Fruit fly (Drosophila melanogaster) whole organism, embryonic: ENCODE measurements around the gene Nopp140.

ENCODE experiments used
- Adf1 ChIP-seq: fragments of 200-800 bp; sonication (Bioruptor generic); IDR thresholded peaks from 2 replicates; pipeline ENCODE4 v1.3.6; 2022; ENCODE audit warnings: missing biosample characterization, missing genetic modification characterization
- Antp ChIP-seq: fragments of 200-800 bp; sonication (Bioruptor generic); optimal IDR thresholded peaks from 3 replicates; lab custom pipeline; 2016; ENCODE audit warnings: missing biosample characterization, missing genetic modification characterization
- BtbVII ChIP-seq: fragments of 200-800 bp; sonication (Bioruptor generic); optimal IDR thresholded peaks from 3 replicates; lab custom pipeline; 2017; ENCODE audit warnings: missing biosample characterization, mild to moderate bottlenecking, missing genetic modification characterization
- C15 ChIP-seq: fragments of 200-800 bp; sonication (Bioruptor generic); IDR thresholded peaks from 3 replicates; pipeline ENCODE4 v1.3.6; 2022; ENCODE audit warnings: missing biosample characterization, missing genetic modification characterization
- CG12071 ChIP-seq: fragments of 200-800 bp; sonication (Bioruptor generic); optimal IDR thresholded peaks from 3 replicates; lab custom pipeline; 2018; ENCODE audit warnings: missing biosample characterization, mild to moderate bottlenecking, missing genetic modification characterization
- CG13123 ChIP-seq: fragments of 200-800 bp; sonication (Bioruptor generic); optimal IDR thresholded peaks from 2 replicates; lab custom pipeline; 2016; ENCODE audit warnings: missing biosample characterization, missing genetic modification characterization
- CG15696 ChIP-seq: fragments of 200-800 bp; sonication (Bioruptor generic); optimal IDR thresholded peaks from 2 replicates; lab custom pipeline; 2019; ENCODE audit warnings: missing biosample characterization, mild to moderate bottlenecking, missing genetic modification characterization, moderate library complexity
- CG1602 ChIP-seq: fragments of 200-800 bp; sonication (Bioruptor generic); optimal IDR thresholded peaks from 3 replicates; lab custom pipeline; 2016; ENCODE audit warnings: missing biosample characterization, missing genetic modification characterization
- CG17385 ChIP-seq: fragments of 200-800 bp; sonication (Bioruptor generic); optimal IDR thresholded peaks from 3 replicates; lab custom pipeline; 2018; ENCODE audit warnings: missing biosample characterization, mild to moderate bottlenecking, missing genetic modification characterization
- CG3065 ChIP-seq: fragments of 200-800 bp; sonication (Bioruptor generic); optimal IDR thresholded peaks from 2 replicates; lab custom pipeline; 2016; ENCODE audit warnings: missing biosample characterization, missing genetic modification characterization
- CG31365 ChIP-seq: fragments of 200-800 bp; sonication (Bioruptor generic); optimal IDR thresholded peaks from 2 replicates; lab custom pipeline; 2018; ENCODE audit warnings: missing biosample characterization, mild to moderate bottlenecking, missing genetic modification characterization
- CG32772 ChIP-seq: fragments of 200-800 bp; sonication (Bioruptor generic); IDR thresholded peaks from 2 replicates; pipeline ENCODE4 v1.3.6; 2022; ENCODE audit warnings: missing biosample characterization, missing genetic modification characterization
- CG4854 ChIP-seq: fragments of 200-800 bp; sonication (Bioruptor generic); optimal IDR thresholded peaks from 2 replicates; lab custom pipeline; 2016; ENCODE audit warnings: missing biosample characterization, missing genetic modification characterization, inconsistent platforms
- CG5245 ChIP-seq: fragments of 200-800 bp; sonication (Bioruptor generic); optimal IDR thresholded peaks from 3 replicates; lab custom pipeline; 2016; ENCODE audit warnings: missing biosample characterization, missing genetic modification characterization
- CG7928 ChIP-seq: fragments of 200-800 bp; sonication (Bioruptor generic); optimal IDR thresholded peaks from 2 replicates; lab custom pipeline; 2017; ENCODE audit warnings: missing biosample characterization, mild to moderate bottlenecking, missing genetic modification characterization
- CG7963 ChIP-seq: fragments of 200-800 bp; sonication (Bioruptor generic); IDR thresholded peaks from 3 replicates; pipeline ENCODE4 v1.3.6; 2022; ENCODE audit warnings: missing biosample characterization, missing genetic modification characterization; ENCODE audit not compliant: partially characterized antibody
- CG8765 ChIP-seq: fragments of 200-800 bp; sonication (Bioruptor generic); IDR thresholded peaks from 2 replicates; pipeline ENCODE4 v1.3.6; 2022; ENCODE audit warnings: missing biosample characterization, missing genetic modification characterization
- CG9727 ChIP-seq: fragments of 200-800 bp; sonication (Bioruptor generic); optimal IDR thresholded peaks from 3 replicates; lab custom pipeline; 2017; ENCODE audit warnings: missing biosample characterization, mild to moderate bottlenecking, missing genetic modification characterization
- CTCF ChIP-seq: fragments of 200-800 bp; sonication (Bioruptor generic); optimal IDR thresholded peaks from 2 replicates; lab custom pipeline; 2017; ENCODE audit warnings: missing biosample characterization, mild to moderate bottlenecking, missing genetic modification characterization, moderate library complexity
- E2f1 ChIP-seq: fragments of 200-800 bp; sonication (Bioruptor generic); IDR thresholded peaks from 2 replicates; pipeline ENCODE4 v1.3.6; 2022; ENCODE audit warnings: missing biosample characterization, missing genetic modification characterization
- H2.0 ChIP-seq: fragments of 200-800 bp; sonication (Bioruptor generic); IDR thresholded peaks from 2 replicates; pipeline ENCODE4 v1.3.6; 2022; ENCODE audit warnings: missing biosample characterization, missing genetic modification characterization
- HmgD ChIP-seq: fragments of 200-800 bp; sonication (Bioruptor generic); optimal IDR thresholded peaks from 3 replicates; lab custom pipeline; 2016; ENCODE audit warnings: missing biosample characterization, missing genetic modification characterization
- Hmr ChIP-seq: fragments of 200-800 bp; sonication (Bioruptor generic); optimal IDR thresholded peaks from 3 replicates; lab custom pipeline; 2017; ENCODE audit warnings: mild to moderate bottlenecking, missing biosample characterization, missing genetic modification reagents, missing genetic modification characterization
- Hr78 ChIP-seq, 2 experiments: fragments of 200-800 bp in 1 of 2; fragments of >200 bp in 1 of 2; sonication (Bioruptor generic) in 1 of 2; optimal IDR thresholded peaks; 2 replicates each; lab custom pipeline; 2017 to 2019; ENCODE audit warnings: missing biosample characterization in 2 of 2, missing genetic modification characterization in 2 of 2, mild to moderate bottlenecking in 1 of 2, moderate library complexity in 1 of 2
- Lhr ChIP-seq: fragments of 200-800 bp; sonication (Bioruptor generic); optimal IDR thresholded peaks from 3 replicates; lab custom pipeline; 2017; ENCODE audit warnings: mild to moderate bottlenecking, missing biosample characterization, missing genetic modification reagents, missing genetic modification characterization
- Mes4 ChIP-seq: fragments of 200-800 bp; sonication (Bioruptor generic); optimal IDR thresholded peaks from 2 replicates; lab custom pipeline; 2016; ENCODE audit warnings: missing biosample characterization, missing genetic modification characterization
- Poxn ChIP-seq: fragments of 200-800 bp; sonication (Bioruptor generic); IDR thresholded peaks from 2 replicates; pipeline ENCODE4 v1.3.6; 2022; ENCODE audit warnings: missing biosample characterization, missing genetic modification characterization
- Ptx1 ChIP-seq: fragments of 200-800 bp; sonication (Bioruptor generic); IDR thresholded peaks from 2 replicates; pipeline ENCODE4 v1.3.6; 2022; ENCODE audit warnings: missing biosample characterization, missing genetic modification characterization
- Sox100B ChIP-seq: fragments of 200-800 bp; sonication (Bioruptor generic); optimal IDR thresholded peaks from 3 replicates; lab custom pipeline; 2018; ENCODE audit warnings: missing biosample characterization, mild to moderate bottlenecking, missing genetic modification characterization
- Spps ChIP-seq: fragments of 200-800 bp; sonication (Bioruptor generic); optimal IDR thresholded peaks from 2 replicates; lab custom pipeline; 2018; ENCODE audit warnings: missing biosample characterization, mild to moderate bottlenecking, missing genetic modification characterization
- ac ChIP-seq: fragments of 200-800 bp; sonication (Bioruptor generic); optimal IDR thresholded peaks from 3 replicates; lab custom pipeline; 2017; ENCODE audit warnings: missing biosample characterization, mild to moderate bottlenecking, missing genetic modification characterization
- bbx ChIP-seq: fragments of 200-800 bp; sonication (Bioruptor generic); IDR thresholded peaks from 2 replicates; pipeline ENCODE4 v1.3.6; 2022; ENCODE audit warnings: missing biosample characterization, missing genetic modification characterization; ENCODE audit not compliant: partially characterized antibody
- cg ChIP-seq: fragments of 200-800 bp; sonication (Bioruptor generic); optimal IDR thresholded peaks from 3 replicates; lab custom pipeline; 2019; ENCODE audit warnings: missing biosample characterization, mild to moderate bottlenecking, missing genetic modification characterization, moderate library complexity
- chm ChIP-seq: fragments of 200-800 bp; sonication (Bioruptor generic); IDR thresholded peaks from 2 replicates; pipeline ENCODE4 v1.3.6; 2022; ENCODE audit warnings: missing biosample characterization, missing genetic modification characterization
- dpn ChIP-seq, 2 experiments: fragments of 200-800 bp; sonication (Bioruptor generic); optimal IDR thresholded peaks; 3 replicates each; lab custom pipeline; 2016; ENCODE audit warnings: missing biosample characterization in 2 of 2, missing genetic modification characterization in 2 of 2
- hbn ChIP-seq: fragments of 200-800 bp; sonication (Bioruptor generic); IDR thresholded peaks from 2 replicates; pipeline ENCODE4 v1.3.6; 2022; ENCODE audit warnings: missing biosample characterization, missing genetic modification characterization; ENCODE audit not compliant: partially characterized antibody
- kay ChIP-seq: fragments of 200-800 bp; sonication (Bioruptor generic); optimal IDR thresholded peaks from 2 replicates; lab custom pipeline; 2016; ENCODE audit warnings: missing biosample characterization, missing genetic modification characterization
- org-1 ChIP-seq: fragments of 200-800 bp; sonication (Bioruptor generic); optimal IDR thresholded peaks from 2 replicates; lab custom pipeline; 2017; ENCODE audit warnings: missing biosample characterization, missing genetic modification characterization
- p53 ChIP-seq: fragments of 200-800 bp; sonication (Bioruptor generic); optimal IDR thresholded peaks from 2 replicates; lab custom pipeline; 2016; ENCODE audit warnings: missing biosample characterization, missing genetic modification characterization
- peb ChIP-seq: fragments of 200-800 bp; sonication (Bioruptor generic); IDR thresholded peaks from 2 replicates; pipeline ENCODE4 v1.3.6; 2022; ENCODE audit warnings: missing biosample characterization, missing genetic modification characterization
- pros ChIP-seq: fragments of 200-800 bp; sonication (Bioruptor generic); optimal IDR thresholded peaks from 3 replicates; lab custom pipeline; 2019; ENCODE audit warnings: missing biosample characterization, mild to moderate bottlenecking, missing genetic modification characterization, moderate library complexity
- sd ChIP-seq: fragments of 200-800 bp; sonication (Bioruptor generic); optimal IDR thresholded peaks from 3 replicates; lab custom pipeline; 2018; ENCODE audit warnings: missing biosample characterization, mild to moderate bottlenecking, missing genetic modification characterization, moderate library complexity
- sens ChIP-seq: fragments of 200-800 bp; sonication (Bioruptor generic); peaks from one replicate; lab custom pipeline; 2016; ENCODE audit warnings: missing biosample characterization, missing genetic modification characterization
- seq ChIP-seq: fragments of 200-800 bp; sonication (Bioruptor generic); IDR thresholded peaks from 2 replicates; pipeline ENCODE4 v1.3.6; 2022; ENCODE audit warnings: missing biosample characterization, missing genetic modification characterization
- sisA ChIP-seq: fragments of 200-800 bp; sonication (Bioruptor generic); IDR thresholded peaks from 2 replicates; pipeline ENCODE4 v1.3.6; 2022; ENCODE audit warnings: missing biosample characterization, missing genetic modification characterization
- so ChIP-seq: fragments of 200-800 bp; sonication (Bioruptor generic); IDR thresholded peaks from 3 replicates; pipeline ENCODE4 v1.3.6; 2022; ENCODE audit warnings: missing biosample characterization, missing genetic modification characterization
- sr ChIP-seq: fragments of 200-800 bp; sonication (Bioruptor generic); IDR thresholded peaks from 3 replicates; pipeline ENCODE4 v1.3.6; 2022; ENCODE audit warnings: missing biosample characterization, missing genetic modification characterization
- tap ChIP-seq: fragments of 200-800 bp; optimal IDR thresholded peaks from 3 replicates; lab custom pipeline; 2019; ENCODE audit warnings: missing biosample characterization, mild to moderate bottlenecking, missing genetic modification characterization, moderate library complexity
- tgo ChIP-seq: fragments of 200-800 bp; sonication (Bioruptor generic); IDR thresholded peaks from 3 replicates; pipeline ENCODE4 v1.3.6; 2022; ENCODE audit warnings: missing biosample characterization, missing genetic modification characterization
- tio ChIP-seq: fragments of 200-800 bp; sonication (Bioruptor generic); optimal IDR thresholded peaks from 2 replicates; lab custom pipeline; 2017; ENCODE audit warnings: missing biosample characterization, missing genetic modification characterization, inconsistent platforms
- usp ChIP-seq: fragments of >200 bp; optimal IDR thresholded peaks from 2 replicates; lab custom pipeline; 2017; ENCODE audit warnings: missing biosample characterization, missing genetic modification characterization
- vnd ChIP-seq: fragments of 200-800 bp; sonication (Bioruptor generic); IDR thresholded peaks from 3 replicates; pipeline ENCODE4 v1.3.6; 2022; ENCODE audit warnings: missing biosample characterization, missing genetic modification characterization; ENCODE audit not compliant: partially characterized antibody

Nopp140 gene

dm6 chr3L:21879344-21879743 is 46.8 kb downstream of the Nopp140 start (continued):
- TF ChIP-seq CG9727 (GFP tag; lab: Kevin White, UChicago) (peak; percentile 25), peb (GFP tag; lab: Robert Waterston, UW) (0 out of 2 replicates have a peak, but pooled peaks have one; percentile 10), E2f1 (GFP tag; lab: Robert Waterston, UW) (no peak), CG32772 (GFP tag; lab: Robert Waterston, UW) (no peak), bbx (peak; percentile 95), dpn (GFP tag; optimal IDR thresholded peaks at IDR 0.05; lab: Kevin White, UChicago) (no peak), Spps (tag; lab: Kevin White, UChicago) (no peak), CG1602 (GFP tag; lab: Kevin White, UChicago) (no peak), CG15696 (no peak), Poxn (GFP tag; lab: Robert Waterston, UW) (no peak), sd (tag; lab: Kevin White, UChicago) (peak; percentile 69), Adf1 (GFP tag; lab: Robert Waterston, UW) (peak; percentile 42; the same call in 1 of the 2 replicates), CG12071 (peak; percentile 58), kay (GFP tag; lab: Kevin White, UChicago) (no peak), Ptx1 (GFP tag; lab: Robert Waterston, UW) (no peak), ac (GFP tag; lab: Kevin White, UChicago) (no peak), seq (GFP tag; lab: Robert Waterston, UW) (peak; percentile 72; the same call in 1 of the 2 replicates), BtbVII (no peak), C15 (GFP tag; lab: Robert Waterston, UW) (no peak), CG7963 (peak; percentile 56; the same call in 1 of the 3 replicates), chm (no peak), sr (GFP tag; lab: Robert Waterston, UW) (peak; percentile 96), p53 (GFP tag; lab: Kevin White, UChicago) (peak; percentile 1), CTCF (GFP tag; lab: Kevin White, UChicago) (peak; percentile 20), Mes4 (GFP tag; lab: Kevin White, UChicago) (no peak), Hmr (GFP tag; lab: Kevin White, UChicago) (peak; percentile 63), CG13123 (GFP tag; lab: Kevin White, UChicago) (no peak), Hr78 (GFP tag; optimal IDR thresholded peaks at IDR 0.05; lab: Kevin White, UChicago) (no peak), pros (GFP tag; lab: Kevin White, UChicago) (peak; percentile 78), org-1 (GFP tag; lab: Kevin White, UChicago) (no peak), sens (GFP tag; lab: Kevin White, UChicago) (peak; percentile 90), usp (GFP tag; lab: Kevin White, UChicago) (no peak), CG4854 (GFP tag; lab: Kevin White, UChicago) (no peak), tgo (GFP tag; lab: Robert Waterston, UW) (no peak), CG8765 (no peak), cg (GFP tag; lab: Kevin White, UChicago) (peak; percentile 47), Sox100B (GFP tag; lab: Kevin White, UChicago) (no peak), tap (tag; lab: Kevin White, UChicago) (peak; percentile 43), so (GFP tag; lab: Robert Waterston, UW) (peak; percentile 55; the same call in 2 of the 3 replicates), CG17385 (GFP tag; lab: Kevin White, UChicago) (peak; percentile 14), CG31365 (tag; lab: Kevin White, UChicago) (peak; percentile 47), CG5245 (GFP tag; lab: Kevin White, UChicago) (peak; percentile 31), HmgD (GFP tag; lab: Kevin White, UChicago) (peak; percentile 22), vnd (GFP tag; lab: Robert Waterston, UW) (0 out of 3 replicates have a peak, but pooled peaks have one; percentile 51), sisA (GFP tag; lab: Robert Waterston, UW) (no peak), CG7928 (no peak), H2.0 (no peak), Lhr (peak; percentile 3), tio (GFP tag; lab: Kevin White, UChicago) (no peak), hbn (GFP tag; lab: Robert Waterston, UW) (peak; percentile 52), Antp (GFP tag; lab: Kevin White, UChicago) (peak; percentile 11), CG3065 (GFP tag; lab: Kevin White, UChicago) (no peak)
